Worm (Caenorhabditis elegans): ENCODE data around the gene col-121.

The col-121 gene

DNA sequence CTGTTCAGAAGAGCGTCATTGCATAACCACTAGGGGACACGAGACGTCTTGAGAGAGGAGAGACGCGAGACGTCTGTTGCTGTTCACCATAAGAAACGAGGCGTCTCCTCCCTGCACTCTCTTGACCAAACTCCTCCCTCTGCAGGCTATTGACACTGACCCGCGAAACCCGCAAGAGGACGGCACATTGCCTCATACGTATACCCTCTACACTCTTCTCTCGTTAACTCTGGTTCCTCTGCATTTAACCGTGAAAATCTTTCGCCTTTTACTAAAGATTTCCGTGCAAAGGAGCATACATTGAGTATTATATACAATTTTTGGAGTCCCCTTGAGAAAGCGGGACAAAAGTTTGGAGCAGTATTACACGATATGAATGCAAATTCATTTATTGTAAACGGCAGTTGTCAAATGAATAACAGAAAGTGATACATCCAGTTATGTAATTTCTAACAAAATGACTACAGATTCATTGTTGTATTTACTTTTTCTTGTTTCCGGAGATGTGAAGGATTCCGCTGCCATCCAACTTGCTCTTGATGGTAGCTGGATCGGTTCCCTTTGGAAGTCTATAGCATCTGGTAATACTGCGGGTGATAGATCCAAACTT is 48.5 kb upstream of the col-121 start (continued):
- TF ChIP-seq sea-2 (GFP tag; IDR thresholded peaks at IDR 0.05), result no peak
- peak; percentile 85 for TF ChIP-seq nhr-80 (tag; optimal IDR thresholded peaks at IDR 0.05)
- TF ChIP-seq K12H6.12 (tag; optimal IDR thresholded peaks at IDR 0.05), result peak; percentile 83
- peak; percentile 95 for TF ChIP-seq F23B12.7 (tag; optimal IDR thresholded peaks at IDR 0.05; ENCODE audit: insufficient read depth)
- TF ChIP-seq rcor-1 (GFP tag; IDR thresholded peaks at IDR 0.05), result peak; percentile 85
- TF ChIP-seq athp-1 (tag; optimal IDR thresholded peaks at IDR 0.05), result peak; percentile 45
- TF ChIP-seq ama-1 (optimal IDR thresholded peaks at IDR 0.05), result peak; percentile 98
- no peak for TF ChIP-seq ama-1 (GFP tag; optimal IDR thresholded peaks at IDR 0.05)
- no peak for TF ChIP-seq mxl-1 (tag; optimal IDR thresholded peaks at IDR 0.05)
- TF ChIP-seq nhr-27 (tag; optimal IDR thresholded peaks at IDR 0.05), result no peak
- TF ChIP-seq nhr-179 (tag; optimal IDR thresholded peaks at IDR 0.05), result no peak
- TF ChIP-seq egl-18 (GFP tag; IDR thresholded peaks at IDR 0.05), result 0 out of 2 replicates have a peak, but pooled peaks have one; percentile 16
- 0 out of 2 replicates have a peak, but pooled peaks have one; percentile 22 for TF ChIP-seq cebp-2 (GFP tag; IDR thresholded peaks at IDR 0.05)
- no peak for TF ChIP-seq fkh-3 (tag; optimal IDR thresholded peaks at IDR 0.05)
- peak; percentile 95 for TF ChIP-seq snpc-3.4 (tag; optimal IDR thresholded peaks at IDR 0.05)
- peak; percentile 77; the same call in 1 of the 2 replicates for TF ChIP-seq Y67H2A.10 (GFP tag; conservative IDR thresholded peaks at IDR 0.05)
- no peak for TF ChIP-seq ceh-79 (tag; optimal IDR thresholded peaks at IDR 0.05)
- peak; percentile 86 for TF ChIP-seq atf-7 (tag; optimal IDR thresholded peaks at IDR 0.05)
- no peak for TF ChIP-seq aptf-3 (GFP tag; IDR thresholded peaks at IDR 0.05)
- TF ChIP-seq chd-7 (tag; optimal IDR thresholded peaks at IDR 0.05), result peak; percentile 62
- peak; percentile 43 for TF ChIP-seq F22D6.2 (tag; optimal IDR thresholded peaks at IDR 0.05)
- TF ChIP-seq K11D2.4 (GFP tag; IDR thresholded peaks at IDR 0.05), result peak; percentile 75
- TF ChIP-seq somi-1 (GFP tag; optimal IDR thresholded peaks at IDR 0.05), result peak; percentile 61
- peak; percentile 57; the same call in 1 of the 2 replicates for TF ChIP-seq hsf-1 (GFP tag; IDR thresholded peaks at IDR 0.05)
- TF ChIP-seq Y53F4B.3 (GFP tag; IDR thresholded peaks at IDR 0.05), result peak; percentile 74; the same call in 1 of the 2 replicates
- 0 out of 2 replicates have a peak, but pooled peaks have one; percentile 63 for TF ChIP-seq Y56A3A.18 (GFP tag; IDR thresholded peaks at IDR 0.05)
- TF ChIP-seq F39B2.1 (GFP tag; IDR thresholded peaks at IDR 0.05), result no peak
- peak; percentile 81 for TF ChIP-seq egl-44 (GFP tag; IDR thresholded peaks at IDR 0.05)
- peak; percentile 33; the same call in 1 of the 2 replicates for TF ChIP-seq aptf-2 (GFP tag; conservative IDR thresholded peaks at IDR 0.05)
- TF ChIP-seq T07F8.4 (tag; optimal IDR thresholded peaks at IDR 0.05), result peak; percentile 29
- peak; percentile 48 for TF ChIP-seq unc-130 (GFP tag; optimal IDR thresholded peaks at IDR 0.05)
- TF ChIP-seq unc-62 (GFP tag; optimal IDR thresholded peaks at IDR 0.05), result peak; percentile 4
- no peak for TF ChIP-seq lag-1 (GFP tag; IDR thresholded peaks at IDR 0.05)
- peak; percentile 81 for TF ChIP-seq him-1 (tag; optimal IDR thresholded peaks at IDR 0.05)
- no peak for TF ChIP-seq T26A5.8 (tag; optimal IDR thresholded peaks at IDR 0.05)
- no peak for TF ChIP-seq F57C9.4 (tag; optimal IDR thresholded peaks at IDR 0.05)
- peak; percentile 56; the same call in 1 of the 2 replicates for TF ChIP-seq B0019.2 (GFP tag; conservative IDR thresholded peaks at IDR 0.05)
- peak; percentile 78 for TF ChIP-seq mel-28 (tag; optimal IDR thresholded peaks at IDR 0.05; ENCODE audit: borderline replicate concordance)
- TF ChIP-seq efl-1 (GFP tag; optimal IDR thresholded peaks at IDR 0.05), result peak; percentile 47
- peak; percentile 84 for TF ChIP-seq attf-5 (GFP tag; optimal IDR thresholded peaks at IDR 0.05)
- peak; percentile 90 for TF ChIP-seq mcd-1 (GFP tag; IDR thresholded peaks at IDR 0.05)
- peak; percentile 97 for TF ChIP-seq snpc-1.1 (tag; optimal IDR thresholded peaks at IDR 0.05; ENCODE audit: insufficient read depth)
- TF ChIP-seq ceh-27 (GFP tag; optimal IDR thresholded peaks at IDR 0.05), result peak; percentile 94
- TF ChIP-seq nfya-2 (GFP tag; IDR thresholded peaks at IDR 0.05), result 0 out of 2 replicates have a peak, but pooled peaks have one; percentile 66
- TF ChIP-seq F57A8.1 (GFP tag; optimal IDR thresholded peaks at IDR 0.05), result peak; percentile 13
- TF ChIP-seq let-607 (tag; optimal IDR thresholded peaks at IDR 0.05), result peak in 1 of 2 experiments; percentile 66
- no peak for TF ChIP-seq F10E7.11 (tag; optimal IDR thresholded peaks at IDR 0.05)
- peak; percentile 74 for TF ChIP-seq hmg-20 (GFP tag; IDR thresholded peaks at IDR 0.05)
